Fruit fly (Drosophila melanogaster) whole organism, embryonic: ENCODE data around the gene FIG4.

ENCODE experiments used
- B-H1 ChIP-seq: fragments of 200-800 bp; sonication (Bioruptor generic); IDR thresholded peaks from 3 replicates; pipeline ENCODE4 v1.3.6; 2022; ENCODE audit warnings: missing biosample characterization, missing genetic modification characterization
- BEAF-32 ChIP-seq: fragments of 200-800 bp; sonication (Bioruptor generic); optimal IDR thresholded peaks from 3 replicates; lab custom pipeline; 2017; ENCODE audit warnings: missing biosample characterization, missing genetic modification characterization, mild to moderate bottlenecking, moderate library complexity, missing genetic modification reagents
- Bdp1 ChIP-seq: fragments of 200-800 bp; sonication (Bioruptor generic); optimal IDR thresholded peaks from 3 replicates; lab custom pipeline; 2016; ENCODE audit warnings: missing biosample characterization, missing genetic modification characterization
- CG10321 ChIP-seq: fragments of 200-800 bp; sonication (Bioruptor generic); IDR thresholded peaks from 2 replicates; pipeline ENCODE4 v1.3.6; 2022; ENCODE audit warnings: missing biosample characterization, missing genetic modification characterization
- CG10979 ChIP-seq: fragments of 200-800 bp; sonication (Bioruptor generic); optimal IDR thresholded peaks from 2 replicates; lab custom pipeline; 2018; ENCODE audit warnings: missing biosample characterization, mild to moderate bottlenecking, missing genetic modification characterization, moderate library complexity
- CG13424 ChIP-seq: fragments of 200-800 bp; sonication (Bioruptor generic); optimal IDR thresholded peaks from 2 replicates; lab custom pipeline; 2019; ENCODE audit warnings: missing biosample characterization, mild to moderate bottlenecking, missing genetic modification characterization, moderate library complexity
- CG14050 ChIP-seq: fragments of 200-800 bp; sonication (Bioruptor generic); IDR thresholded peaks from 3 replicates; pipeline ENCODE4 v1.3.6; 2022; ENCODE audit warnings: missing biosample characterization, missing genetic modification characterization
- CG14667 ChIP-seq: fragments of 200-800 bp; sonication (Bioruptor generic); IDR thresholded peaks from 2 replicates; pipeline ENCODE4 v1.3.6; 2022; ENCODE audit warnings: missing biosample characterization, missing genetic modification characterization
- CG17186 ChIP-seq: fragments of 200-800 bp; sonication (Bioruptor generic); optimal IDR thresholded peaks from 3 replicates; lab custom pipeline; 2017; ENCODE audit warnings: missing biosample characterization, missing genetic modification reagents, missing genetic modification characterization
- CG17385 ChIP-seq: fragments of 200-800 bp; sonication (Bioruptor generic); optimal IDR thresholded peaks from 3 replicates; lab custom pipeline; 2018; ENCODE audit warnings: missing biosample characterization, mild to moderate bottlenecking, missing genetic modification characterization
- CG18599 ChIP-seq: fragments of 200-800 bp; sonication (Bioruptor generic); optimal IDR thresholded peaks from 3 replicates; lab custom pipeline; 2017; ENCODE audit warnings: missing biosample characterization, missing genetic modification characterization, mild to moderate bottlenecking, moderate library complexity, missing genetic modification reagents
- CG2202 ChIP-seq: fragments of 200-800 bp; sonication (Bioruptor generic); optimal IDR thresholded peaks from 2 replicates; lab custom pipeline; 2018; ENCODE audit warnings: missing biosample characterization, mild to moderate bottlenecking, missing genetic modification characterization
- CG4360 ChIP-seq: fragments of 200-800 bp; sonication (Bioruptor generic); IDR thresholded peaks from 2 replicates; pipeline ENCODE4 v1.3.6; 2022; ENCODE audit warnings: missing biosample characterization, missing genetic modification characterization
- CG6254 ChIP-seq: fragments of 200-800 bp; sonication (Bioruptor generic); optimal IDR thresholded peaks from 3 replicates; lab custom pipeline; 2017; ENCODE audit warnings: mild to moderate bottlenecking, missing biosample characterization, missing genetic modification reagents, missing genetic modification characterization
- CG8281 ChIP-seq: fragments of 200-800 bp; sonication (Bioruptor generic); optimal IDR thresholded peaks from 2 replicates; lab custom pipeline; 2018; ENCODE audit warnings: missing biosample characterization, mild to moderate bottlenecking, missing genetic modification characterization, moderate library complexity
- CG9876 ChIP-seq: fragments of 200-800 bp; sonication (Bioruptor generic); optimal IDR thresholded peaks from 2 replicates; lab custom pipeline; 2016; ENCODE audit warnings: missing biosample characterization, missing genetic modification characterization
- Doc3 ChIP-seq: fragments of 200-800 bp; sonication (Bioruptor generic); IDR thresholded peaks from 3 replicates; pipeline ENCODE4 v1.3.6; 2022; ENCODE audit warnings: missing biosample characterization, missing genetic modification characterization; ENCODE audit not compliant: partially characterized antibody
- GATAe ChIP-seq: fragments of 200-800 bp; sonication (Bioruptor generic); conservative IDR thresholded peaks from 2 replicates; pipeline ENCODE4 v1.3.6; 2022; ENCODE audit warnings: missing biosample characterization, missing genetic modification characterization
- Gsc ChIP-seq: fragments of 200-800 bp; sonication (Bioruptor generic); IDR thresholded peaks from 2 replicates; pipeline ENCODE4 v1.3.6; 2022; ENCODE audit warnings: missing biosample characterization, missing genetic modification characterization
- HLH54F ChIP-seq: fragments of 200-800 bp; sonication (Bioruptor generic); optimal IDR thresholded peaks from 3 replicates; lab custom pipeline; 2016; ENCODE audit warnings: missing biosample characterization, missing genetic modification characterization
- Hey ChIP-seq: fragments of 200-800 bp; sonication (Bioruptor generic); optimal IDR thresholded peaks from 3 replicates; lab custom pipeline; 2018; ENCODE audit warnings: missing biosample characterization, mild to moderate bottlenecking, missing genetic modification characterization
- MTF-1 ChIP-seq: fragments of 200-800 bp; sonication (Bioruptor generic); optimal IDR thresholded peaks from 2 replicates; lab custom pipeline; 2018; ENCODE audit warnings: missing biosample characterization, mild to moderate bottlenecking, missing genetic modification characterization, borderline replicate concordance
- Mes4 ChIP-seq: fragments of 200-800 bp; sonication (Bioruptor generic); optimal IDR thresholded peaks from 2 replicates; lab custom pipeline; 2016; ENCODE audit warnings: missing biosample characterization, missing genetic modification characterization
- Sin3A ChIP-seq: fragments of >200 bp; optimal IDR thresholded peaks from 2 replicates; lab custom pipeline; 2018
- Sry-β ChIP-seq: fragments of 200-800 bp; sonication (Bioruptor generic); optimal IDR thresholded peaks from 2 replicates; lab custom pipeline; 2018; ENCODE audit warnings: missing biosample characterization, mild to moderate bottlenecking, missing genetic modification characterization, moderate library complexity
- TFAM ChIP-seq: fragments of 200-800 bp; sonication (Bioruptor generic); optimal IDR thresholded peaks from 2 replicates; lab custom pipeline; 2017; ENCODE audit warnings: missing biosample characterization, missing genetic modification characterization, inconsistent platforms
- ara ChIP-seq: fragments of 200-800 bp; sonication (Bioruptor generic); IDR thresholded peaks from 2 replicates; pipeline ENCODE4 v1.3.6; 2022; ENCODE audit warnings: missing biosample characterization, missing genetic modification characterization
- az2 ChIP-seq: fragments of 200-800 bp; sonication (Bioruptor generic); optimal IDR thresholded peaks from 3 replicates; lab custom pipeline; 2016; ENCODE audit warnings: missing biosample characterization, missing genetic modification characterization
- bab2 ChIP-seq: fragments of 200-800 bp; sonication (Bioruptor generic); optimal IDR thresholded peaks from 2 replicates; lab custom pipeline; 2016; ENCODE audit warnings: missing biosample characterization, missing genetic modification characterization
- bsh ChIP-seq, 2 experiments: fragments of 200-800 bp; sonication (Bioruptor generic); optimal IDR thresholded peaks; 2 replicates each; lab custom pipeline; 2017 to 2018; ENCODE audit warnings: mild to moderate bottlenecking in 2 of 2, missing biosample characterization in 2 of 2, missing genetic modification characterization in 2 of 2, moderate library complexity in 1 of 2
- btn ChIP-seq: fragments of 200-800 bp; sonication (Bioruptor generic); optimal IDR thresholded peaks from 2 replicates; lab custom pipeline; 2016; ENCODE audit warnings: missing biosample characterization, missing genetic modification characterization
- ci ChIP-seq: fragments of 200-800 bp; sonication (Bioruptor generic); IDR thresholded peaks from 3 replicates; pipeline ENCODE4 v1.3.6; 2022; ENCODE audit warnings: missing biosample characterization, missing genetic modification characterization
- crc ChIP-seq: fragments of 200-800 bp; sonication (Bioruptor generic); optimal IDR thresholded peaks from 2 replicates; lab custom pipeline; 2016; ENCODE audit warnings: missing biosample characterization, missing genetic modification characterization
- crp ChIP-seq, 2 experiments: fragments of 200-800 bp; sonication (Bioruptor generic); optimal IDR thresholded peaks; 2 replicates in 1 of 2; 3 replicates in 1 of 2; lab custom pipeline; 2017; ENCODE audit warnings: missing biosample characterization in 2 of 2, missing genetic modification characterization in 2 of 2, mild to moderate bottlenecking in 1 of 2, moderate library complexity in 1 of 2
- dimm ChIP-seq: fragments of 200-800 bp; sonication (Bioruptor generic); IDR thresholded peaks from 2 replicates; pipeline ENCODE4 v1.3.6; 2022; ENCODE audit warnings: missing biosample characterization, missing genetic modification characterization
- emc ChIP-seq: fragments of 200-800 bp; sonication (Bioruptor generic); optimal IDR thresholded peaks from 2 replicates; lab custom pipeline; 2016; ENCODE audit warnings: missing biosample characterization, missing genetic modification characterization
- fd96Cb ChIP-seq: fragments of 200-800 bp; sonication (Bioruptor generic); optimal IDR thresholded peaks from 2 replicates; lab custom pipeline; 2018; ENCODE audit warnings: missing biosample characterization, mild to moderate bottlenecking, missing genetic modification characterization, moderate library complexity
- fru ChIP-seq: fragments of >200 bp; optimal IDR thresholded peaks from 2 replicates; lab custom pipeline; 2017
- ftz-f1 ChIP-seq: fragments of 200-800 bp; sonication (Bioruptor generic); optimal IDR thresholded peaks from 2 replicates; lab custom pipeline; 2016; ENCODE audit warnings: missing biosample characterization, missing genetic modification characterization
- inv ChIP-seq: fragments of 200-800 bp; sonication (Bioruptor generic); IDR thresholded peaks from 2 replicates; pipeline ENCODE4 v1.3.6; 2022; ENCODE audit warnings: missing biosample characterization, missing genetic modification characterization; ENCODE audit not compliant: partially characterized antibody
- jumu ChIP-seq: fragments of 200-800 bp; sonication (Bioruptor generic); optimal IDR thresholded peaks from 3 replicates; lab custom pipeline; 2016; ENCODE audit warnings: missing biosample characterization, missing genetic modification characterization
- klu ChIP-seq: fragments of 200-800 bp; sonication (Bioruptor generic); IDR thresholded peaks from 2 replicates; pipeline ENCODE4 v1.3.6; 2022; ENCODE audit warnings: missing biosample characterization, missing genetic modification characterization
- prd ChIP-seq, 3 experiments: fragments of >200 bp in 2 of 3; fragments of 200-800 bp in 1 of 3; sonication (Bioruptor generic) in 1 of 3; optimal IDR thresholded peaks in 2 of 3; IDR thresholded peaks in 1 of 3; 2 replicates in 2 of 3; 3 replicates in 1 of 3; pipeline versions ENCODE4 v1.3.6 to Lab custom; 2017 to 2022; ENCODE audit warnings: missing biosample characterization in 1 of 3, missing genetic modification characterization in 1 of 3
- shn ChIP-seq: fragments of 200-800 bp; sonication (Bioruptor generic); optimal IDR thresholded peaks from 3 replicates; lab custom pipeline; 2016; ENCODE audit warnings: missing biosample characterization, missing genetic modification characterization
- sim ChIP-seq: fragments of 200-800 bp; sonication (Bioruptor generic); IDR thresholded peaks from 2 replicates; pipeline ENCODE4 v1.3.6; 2022; ENCODE audit warnings: missing biosample characterization, missing genetic modification characterization
- slou ChIP-seq: fragments of 200-800 bp; sonication (Bioruptor generic); optimal IDR thresholded peaks from 3 replicates; lab custom pipeline; 2016; ENCODE audit warnings: missing biosample characterization, missing genetic modification characterization
- sob ChIP-seq: fragments of 200-800 bp; sonication (Bioruptor generic); IDR thresholded peaks from 2 replicates; pipeline ENCODE4 v1.3.6; 2022; ENCODE audit warnings: missing biosample characterization, missing genetic modification characterization
- stwl ChIP-seq: fragments of 200-800 bp; sonication (Bioruptor generic); optimal IDR thresholded peaks from 3 replicates; lab custom pipeline; 2018; ENCODE audit warnings: missing biosample characterization, mild to moderate bottlenecking, missing genetic modification characterization, moderate library complexity
- unc-4 ChIP-seq: fragments of 200-800 bp; sonication (Bioruptor generic); IDR thresholded peaks from 2 replicates; pipeline ENCODE4 v1.3.6; 2022; ENCODE audit warnings: missing biosample characterization, missing genetic modification characterization; ENCODE audit not compliant: partially characterized antibody
- wdn ChIP-seq: fragments of 200-800 bp; sonication (Bioruptor generic); IDR thresholded peaks from 2 replicates; pipeline ENCODE4 v1.3.6; 2022; ENCODE audit warnings: missing biosample characterization, missing genetic modification characterization
- yki ChIP-seq: fragments of >200 bp; optimal IDR thresholded peaks from 3 replicates; lab custom pipeline; 2018
- zf30C ChIP-seq: fragments of 200-800 bp; sonication (Bioruptor generic); optimal IDR thresholded peaks from 3 replicates; lab custom pipeline; 2018; ENCODE audit warnings: missing biosample characterization, mild to moderate bottlenecking, missing genetic modification characterization

The FIG4 gene

DNA sequence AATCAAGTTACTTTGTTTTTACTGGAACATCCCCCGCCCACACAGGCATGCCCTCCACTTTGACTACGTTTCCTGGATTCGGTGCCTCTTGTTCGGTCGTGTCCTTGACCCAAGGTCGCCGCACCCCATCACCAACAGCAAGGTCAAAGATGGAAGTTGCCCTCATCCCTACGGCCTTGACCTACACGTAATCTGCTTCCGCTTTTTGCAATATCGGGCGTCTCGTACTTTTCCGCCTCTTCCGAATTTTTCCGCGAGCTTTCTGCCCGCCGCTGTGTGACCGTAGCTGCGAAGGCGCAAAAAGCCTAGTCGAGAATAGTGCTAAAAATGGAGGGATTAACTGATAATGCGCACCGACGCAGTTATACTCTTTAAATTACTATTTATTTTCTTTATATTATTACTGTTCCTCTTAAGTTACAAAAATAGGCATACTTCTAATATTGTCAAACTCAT lies 8.4 kb upstream of the FIG4 start, which contains the start of gene Gs1l (continued):
- no peak for TF ChIP-seq unc-4 (GFP tag; lab: Robert Waterston, UW)
- TF ChIP-seq CG8281 (tag; lab: Kevin White, UChicago), result no peak
- no peak for TF ChIP-seq CG9876 (GFP tag; lab: Kevin White, UChicago)
- TF ChIP-seq Mes4 (GFP tag; lab: Kevin White, UChicago), result no peak
- no peak for TF ChIP-seq TFAM (GFP tag; lab: Kevin White, UChicago)
- TF ChIP-seq ara (GFP tag; lab: Robert Waterston, UW), result no peak
- no peak for TF ChIP-seq az2 (GFP tag; lab: Kevin White, UChicago)
- no peak for TF ChIP-seq bab2 (GFP tag; lab: Kevin White, UChicago)
- TF ChIP-seq GATAe, result no peak
- TF ChIP-seq wdn (GFP tag; lab: Robert Waterston, UW), result no peak
- no peak for TF ChIP-seq crp (GFP tag; optimal IDR thresholded peaks at IDR 0.05; lab: Kevin White, UChicago)
- TF ChIP-seq emc, result no peak
- TF ChIP-seq slou, result no peak
- TF ChIP-seq CG4360 (GFP tag; lab: Robert Waterston, UW), result no peak
- no peak for TF ChIP-seq fd96Cb
- TF ChIP-seq CG17186 (GFP tag; lab: Kevin White, UChicago), result no peak
- no peak for TF ChIP-seq Hey (tag; lab: Kevin White, UChicago)
- TF ChIP-seq HLH54F, result no peak
- TF ChIP-seq CG10321 (GFP tag; lab: Robert Waterston, UW), result no peak
- TF ChIP-seq zf30C (GFP tag; lab: Kevin White, UChicago), result no peak
- TF ChIP-seq crc (GFP tag; lab: Kevin White, UChicago), result no peak
- TF ChIP-seq MTF-1 (GFP tag; lab: Kevin White, UChicago), result no peak
- TF ChIP-seq stwl, result no peak
- no peak for TF ChIP-seq CG6254 (GFP tag; lab: Kevin White, UChicago)
- no peak for TF ChIP-seq klu (GFP tag; lab: Robert Waterston, UW)
- no peak for TF ChIP-seq Bdp1
- TF ChIP-seq CG13424 (tag; lab: Kevin White, UChicago), result peak; percentile 21
- TF ChIP-seq btn, result no peak
- TF ChIP-seq jumu, result no peak
- TF ChIP-seq Sry-β (GFP tag; lab: Kevin White, UChicago), result no peak
- TF ChIP-seq yki, result no peak
- peak; percentile 38; the same call in 1 of the 2 replicates for TF ChIP-seq sob
- TF ChIP-seq Gsc (GFP tag; lab: Robert Waterston, UW), result no peak
- TF ChIP-seq Doc3 (GFP tag; lab: Robert Waterston, UW), result no peak
- TF ChIP-seq ci (GFP tag; lab: Robert Waterston, UW), result peak; percentile 47; the same call in 2 of the 3 replicates
- TF ChIP-seq CG10979 (tag; lab: Kevin White, UChicago), result peak; percentile 11
- no peak for TF ChIP-seq CG2202 (tag; lab: Kevin White, UChicago)
- TF ChIP-seq dimm (GFP tag; lab: Robert Waterston, UW), result no peak
- TF ChIP-seq inv (GFP tag; lab: Robert Waterston, UW), result no peak
- TF ChIP-seq B-H1 (GFP tag; lab: Robert Waterston, UW), result no peak
- peak; percentile 88 for TF ChIP-seq ftz-f1
- no peak for TF ChIP-seq BEAF-32 (GFP tag; lab: Kevin White, UChicago)
- TF ChIP-seq shn (GFP tag; lab: Kevin White, UChicago), result no peak
- no peak for TF ChIP-seq sim (GFP tag; lab: Robert Waterston, UW)
- TF ChIP-seq fru (lab: Kevin White, UChicago), result no peak
- no peak for TF ChIP-seq CG17385 (GFP tag; lab: Kevin White, UChicago)
- TF ChIP-seq prd (optimal IDR thresholded peaks at IDR 0.05; lab: Kevin White, UChicago), result no peak
- TF ChIP-seq prd (GFP tag; IDR thresholded peaks at IDR 0.05; lab: Robert Waterston, UW), result no peak
- no peak for TF ChIP-seq CG14050
- no peak for TF ChIP-seq Sin3A
- no peak for TF ChIP-seq CG14667 (GFP tag; lab: Robert Waterston, UW)
- no peak for TF ChIP-seq CG18599 (GFP tag; lab: Kevin White, UChicago)
- no peak for TF ChIP-seq bsh (GFP tag; optimal IDR thresholded peaks at IDR 0.05; lab: Kevin White, UChicago)
